Worm (Caenorhabditis elegans): ENCODE measurements around the gene srxa-12.

Gene srxa-12

ce11 chrV:13898356-13898755, 28.1 kb upstream of the srxa-12 start, which contains the start of gene cyp-35C1:
Gene cyp-35C1, minus strand, starts transcription at chrV:13898487.
- TF ChIP-seq flh-1 (GFP tag; optimal IDR thresholded peaks at IDR 0.05) (no peak), tbx-8 (GFP tag; optimal IDR thresholded peaks at IDR 0.05) (no peak), bed-3 (GFP tag; optimal IDR thresholded peaks at IDR 0.05) (no peak), snpc-4 (tag; optimal IDR thresholded peaks at IDR 0.05) (no peak), lin-32 (GFP tag; optimal IDR thresholded peaks at IDR 0.05) (no peak), unc-120 (tag; optimal IDR thresholded peaks at IDR 0.05; ENCODE audit: poor library complexity, severe bottlenecking) (no peak), ham-2 (GFP tag; optimal IDR thresholded peaks at IDR 0.05) (no peak), drap-1 (GFP tag; optimal IDR thresholded peaks at IDR 0.05) (no peak), ztf-11 (tag; optimal IDR thresholded peaks at IDR 0.05) (no peak)

DNA sequence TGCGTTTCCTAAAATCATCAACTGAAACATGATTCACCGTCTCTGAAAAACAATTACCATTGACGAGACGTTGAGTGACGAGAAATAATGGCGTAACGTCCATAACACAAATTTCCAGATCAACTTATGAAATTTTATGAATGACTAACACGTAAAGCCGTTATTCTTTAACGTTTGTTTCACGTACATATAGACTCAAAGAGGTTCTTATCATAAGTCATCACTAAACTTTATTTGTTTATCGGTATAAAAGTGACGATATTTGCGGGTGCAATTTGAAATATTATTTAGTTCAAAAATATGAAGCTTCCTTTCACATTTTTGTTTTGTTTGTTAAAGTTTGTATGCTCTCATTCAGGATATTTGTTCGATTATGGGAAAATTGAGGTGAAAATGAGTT, 27.3 kb upstream of the srxa-12 start, which contains the start of gene oac-3:
Gene oac-3, plus strand, starts transcription at position 301 of the 400 bp plus-strand sequence.
- TF ChIP-seq tbx-8 (GFP tag; optimal IDR thresholded peaks at IDR 0.05), result no peak

ce11 chrV:13902495-13902894, 24.0 kb upstream of the srxa-12 start, which contains the start of gene C06B3.1:
Gene C06B3.1, plus strand, starts transcription at chrV:13902795.
- TF ChIP-seq elt-3 (tag; optimal IDR thresholded peaks at IDR 0.05), result no peak
- no peak for TF ChIP-seq elt-1 (tag; optimal IDR thresholded peaks at IDR 0.05; ENCODE audit: borderline replicate concordance, insufficient read depth)
- no peak for TF ChIP-seq nhr-28 (tag; optimal IDR thresholded peaks at IDR 0.05)
- TF ChIP-seq drap-1 (GFP tag; optimal IDR thresholded peaks at IDR 0.05), result no peak
- no peak for TF ChIP-seq M03D4.4 (tag; optimal IDR thresholded peaks at IDR 0.05)
- TF ChIP-seq unc-62 (GFP tag; optimal IDR thresholded peaks at IDR 0.05), result no peak
- no peak for TF ChIP-seq ztf-11 (tag; optimal IDR thresholded peaks at IDR 0.05)
- TF ChIP-seq ces-1 (GFP tag; optimal IDR thresholded peaks at IDR 0.05), result no peak
- no peak for TF ChIP-seq nhr-2 (tag; optimal IDR thresholded peaks at IDR 0.05)
- no peak for TF ChIP-seq hlh-1 (tag; optimal IDR thresholded peaks at IDR 0.05)
- TF ChIP-seq ham-2 (GFP tag; optimal IDR thresholded peaks at IDR 0.05), result no peak
- no peak for TF ChIP-seq lin-32 (GFP tag; optimal IDR thresholded peaks at IDR 0.05)
- no peak for TF ChIP-seq pha-4 (tag; optimal IDR thresholded peaks at IDR 0.05)
- no peak for TF ChIP-seq unc-39 (tag; optimal IDR thresholded peaks at IDR 0.05)
- no peak for TF ChIP-seq lin-13 (tag; optimal IDR thresholded peaks at IDR 0.05)
- no peak for TF ChIP-seq sem-2 (GFP tag; optimal IDR thresholded peaks at IDR 0.05)
- TF ChIP-seq zip-8 (tag; optimal IDR thresholded peaks at IDR 0.05), result no peak

DNA sequence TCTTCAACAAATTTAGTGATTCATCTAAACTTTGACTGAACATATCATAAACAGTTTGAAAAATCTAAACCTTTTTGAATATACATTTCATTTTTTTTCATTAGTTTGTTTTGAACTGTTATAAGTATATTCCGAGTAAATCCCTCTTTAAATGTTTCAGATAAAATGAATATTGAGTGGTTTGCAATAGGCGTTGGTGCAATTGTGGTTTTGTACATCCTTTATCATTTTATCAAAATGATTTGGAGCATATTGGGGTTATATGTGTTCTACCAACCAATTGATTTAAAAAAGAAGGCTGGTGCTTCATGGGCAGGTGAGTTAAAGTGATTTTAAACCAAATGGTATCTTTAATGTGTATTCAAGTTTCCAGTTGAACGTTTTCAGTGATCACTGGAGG, 22.1 kb upstream of the srxa-12 start, which contains the start of gene stdh-3:
Gene stdh-3, plus strand, starts transcription at position 166 of the 400 bp plus-strand sequence.
- TF ChIP-seq lin-32 (GFP tag; optimal IDR thresholded peaks at IDR 0.05) (no peak), M03D4.4 (tag; optimal IDR thresholded peaks at IDR 0.05) (no peak)

DNA sequence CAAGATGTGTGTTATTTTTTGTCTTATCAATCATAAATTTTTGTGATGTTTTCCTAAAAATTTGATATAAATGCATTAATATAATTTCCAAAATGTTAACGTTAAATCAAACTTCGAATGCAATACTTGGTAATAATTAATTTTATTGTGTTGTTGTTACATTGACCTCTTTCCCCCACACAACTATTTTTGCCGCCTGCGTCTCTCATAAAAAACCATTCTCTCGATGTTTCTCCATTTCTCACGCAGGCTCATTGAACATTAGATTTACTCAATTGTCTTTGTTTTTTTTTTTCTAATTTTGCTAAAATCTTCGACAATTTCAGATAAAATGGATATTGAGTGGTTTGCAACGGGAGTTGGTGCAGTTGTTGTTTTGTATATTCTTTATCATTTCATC, 20.3 kb upstream of the srxa-12 start, which contains the start of gene stdh-1:
Gene stdh-1, plus strand, starts transcription at position 327 of the 400 bp plus-strand sequence.
- TF ChIP-seq ces-1 (GFP tag; optimal IDR thresholded peaks at IDR 0.05), result peak; percentile 79
- TF ChIP-seq blmp-1 (tag; optimal IDR thresholded peaks at IDR 0.05), result no peak

- TF ChIP-seq flh-1 (GFP tag; optimal IDR thresholded peaks at IDR 0.05) (no peak), lin-32 (GFP tag; optimal IDR thresholded peaks at IDR 0.05) (no peak), drap-1 (GFP tag; optimal IDR thresholded peaks at IDR 0.05) (no peak), lsy-2 (tag; optimal IDR thresholded peaks at IDR 0.05) (no peak), mep-1 (tag; optimal IDR thresholded peaks at IDR 0.05) (no peak), ham-2 (GFP tag; optimal IDR thresholded peaks at IDR 0.05) (no peak), elt-1 (tag; optimal IDR thresholded peaks at IDR 0.05; ENCODE audit: borderline replicate concordance, insufficient read depth) (no peak), mls-2 (tag; optimal IDR thresholded peaks at IDR 0.05) (no peak), sem-2 (GFP tag; optimal IDR thresholded peaks at IDR 0.05) (no peak), ceh-83 (GFP tag; optimal IDR thresholded peaks at IDR 0.05) (no peak), nhr-76 (tag; optimal IDR thresholded peaks at IDR 0.05) (no peak), mab-5 (tag; optimal IDR thresholded peaks at IDR 0.05) (no peak), tbx-8 (GFP tag; optimal IDR thresholded peaks at IDR 0.05) (no peak), ceh-39 (tag; optimal IDR thresholded peaks at IDR 0.05) (no peak), cnd-1 (tag; optimal IDR thresholded peaks at IDR 0.05) (no peak), snpc-4 (tag; optimal IDR thresholded peaks at IDR 0.05) (no peak), lin-13 (tag; optimal IDR thresholded peaks at IDR 0.05) (no peak), hlh-1 (tag; optimal IDR thresholded peaks at IDR 0.05) (no peak), zip-8 (tag; optimal IDR thresholded peaks at IDR 0.05) (no peak), nhr-28 (tag; optimal IDR thresholded peaks at IDR 0.05) (no peak)
These were observed 18.9 kb upstream of the srxa-12 start for ce11 chrV:13907557-13908104.

All from whole organism, mixed stage, embryonic.